Worm (Caenorhabditis elegans): Measurements from ENCODE around the gene F09E5.7.
A peak's percentile ranks its signal among the peaks of the same experiment; 100 is the strongest.

F09E5.7 gene

DNA sequence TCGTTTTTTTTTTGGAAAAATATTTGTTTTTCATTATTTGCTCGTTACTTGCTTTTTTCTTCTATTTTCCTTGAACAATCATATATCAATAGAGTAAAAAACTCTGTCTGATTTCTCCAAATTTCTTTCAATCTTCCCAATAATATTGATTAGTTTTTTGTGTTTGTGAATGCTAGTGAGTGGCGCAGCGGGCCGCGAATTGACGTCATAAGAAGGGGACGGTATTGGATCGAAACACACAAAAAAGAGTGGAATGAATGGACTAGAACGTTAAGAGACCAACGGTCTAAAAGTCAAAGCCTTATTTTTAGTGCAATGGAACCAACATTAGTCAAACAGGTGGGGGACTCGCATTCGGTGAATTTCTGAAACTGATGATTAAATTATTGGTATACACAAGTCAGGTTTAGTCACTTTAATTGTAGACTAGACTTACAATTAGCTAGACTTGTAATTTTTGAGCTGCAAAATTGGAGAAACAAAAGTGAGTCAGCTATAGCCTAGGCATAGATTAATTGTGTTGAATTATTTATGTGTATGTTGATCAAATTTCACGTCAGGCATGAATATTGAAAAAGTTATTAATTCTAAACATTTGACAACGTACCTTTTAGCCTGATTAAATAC lies 20.1 kb upstream of the F09E5.7 start:
- TF ChIP-seq nhr-25 (tag; optimal IDR thresholded peaks at IDR 0.05) (no peak), nhr-129 (tag; optimal IDR thresholded peaks at IDR 0.05) (peak; percentile 11), lin-39 (tag; optimal IDR thresholded peaks at IDR 0.05) (no peak), sma-3 (GFP tag; optimal IDR thresholded peaks at IDR 0.05) (peak; percentile 5), ama-1 (optimal IDR thresholded peaks at IDR 0.05) (peak; percentile 2), ztf-1 (GFP tag; conservative IDR thresholded peaks at IDR 0.05) (no peak), sma-9 (GFP tag; optimal IDR thresholded peaks at IDR 0.05) (peak; percentile 13), sma-9 (tag; optimal IDR thresholded peaks at IDR 0.05) (no peak), elt-3 (tag; optimal IDR thresholded peaks at IDR 0.05) (no peak), alr-1 (tag; optimal IDR thresholded peaks at IDR 0.05) (no peak), fos-1 (tag; optimal IDR thresholded peaks at IDR 0.05) (peak; percentile 58), F13H6.1 (tag; optimal IDR thresholded peaks at IDR 0.05) (peak; percentile 43)

ce11 chrII:5332345-5333124 lies 19.4 kb upstream of the F09E5.7 start:
- TF ChIP-seq nhr-25 (tag; optimal IDR thresholded peaks at IDR 0.05) (no peak), zag-1 (tag; optimal IDR thresholded peaks at IDR 0.05) (no peak), blmp-1 (tag; optimal IDR thresholded peaks at IDR 0.05; ENCODE audit: insufficient read depth) (no peak), gmeb-1 (tag; optimal IDR thresholded peaks at IDR 0.05) (no peak), mdl-1 (tag; optimal IDR thresholded peaks at IDR 0.05) (no peak), unc-39 (tag; optimal IDR thresholded peaks at IDR 0.05) (no peak), ztf-4 (tag; optimal IDR thresholded peaks at IDR 0.05) (no peak), nhr-23 (tag; optimal IDR thresholded peaks at IDR 0.05) (no peak), ztf-11 (tag; optimal IDR thresholded peaks at IDR 0.05) (no peak), fos-1 (tag; optimal IDR thresholded peaks at IDR 0.05) (peak; percentile 37), sma-9 (GFP tag; optimal IDR thresholded peaks at IDR 0.05) (peak; percentile 53), sma-9 (tag; optimal IDR thresholded peaks at IDR 0.05) (no peak), skn-1 (tag; optimal IDR thresholded peaks at IDR 0.05) (no peak), ama-1 (optimal IDR thresholded peaks at IDR 0.05) (no peak), nhr-12 (tag; optimal IDR thresholded peaks at IDR 0.05) (no peak), nhr-21 (tag; optimal IDR thresholded peaks at IDR 0.05) (peak; percentile 15), snpc-4 (tag; optimal IDR thresholded peaks at IDR 0.05) (no peak)

DNA sequence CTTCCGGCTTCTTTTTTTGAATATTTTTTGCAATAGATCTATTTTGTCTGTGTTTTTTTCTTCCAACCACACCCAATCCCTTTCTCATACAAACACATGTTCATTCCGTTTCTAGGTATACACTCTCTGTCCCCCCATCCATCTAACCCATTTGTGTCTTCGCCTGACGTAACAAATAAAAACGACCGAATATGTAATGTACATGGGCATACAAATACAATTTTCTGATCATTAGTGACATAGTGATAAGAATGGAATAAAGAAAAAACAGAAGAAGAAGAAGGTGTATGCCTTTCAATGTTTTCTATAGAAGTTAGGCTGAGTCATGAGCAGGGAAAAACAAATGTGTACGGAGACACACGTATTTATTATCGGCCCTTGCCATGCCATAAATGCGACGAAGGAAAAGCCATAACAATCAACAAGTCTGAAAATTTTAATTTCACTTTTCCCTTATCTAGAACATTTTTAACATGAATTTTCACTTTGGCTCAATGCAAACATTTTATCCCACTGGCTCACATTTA lies 18.1 kb upstream of the F09E5.7 start:
- TF ChIP-seq ceh-82 (tag; optimal IDR thresholded peaks at IDR 0.05) = no peak
- no peak for TF ChIP-seq nhr-12 (tag; optimal IDR thresholded peaks at IDR 0.05)
- peak; percentile 53 for TF ChIP-seq fos-1 (tag; optimal IDR thresholded peaks at IDR 0.05)
- no peak for TF ChIP-seq mbf-1 (tag; optimal IDR thresholded peaks at IDR 0.05)
- TF ChIP-seq nhr-21 (tag; optimal IDR thresholded peaks at IDR 0.05) = peak; percentile 19
- TF ChIP-seq R02D3.7 (tag; optimal IDR thresholded peaks at IDR 0.05) = no peak
- no peak for TF ChIP-seq nhr-77 (tag; optimal IDR thresholded peaks at IDR 0.05)
- peak; percentile 6 for TF ChIP-seq sma-9 (GFP tag; optimal IDR thresholded peaks at IDR 0.05)
- no peak for TF ChIP-seq sma-9 (tag; optimal IDR thresholded peaks at IDR 0.05)
- TF ChIP-seq peb-1 (tag; optimal IDR thresholded peaks at IDR 0.05) = no peak
- no peak for TF ChIP-seq sma-3 (GFP tag; optimal IDR thresholded peaks at IDR 0.05)
- TF ChIP-seq lin-11 (tag; optimal IDR thresholded peaks at IDR 0.05) = no peak
- no peak for TF ChIP-seq mdl-1 (tag; optimal IDR thresholded peaks at IDR 0.05)
- no peak for TF ChIP-seq Y55F3AM.14 (GFP tag; optimal IDR thresholded peaks at IDR 0.05)
- TF ChIP-seq lin-13 (GFP tag; optimal IDR thresholded peaks at IDR 0.05) = no peak
- no peak for TF ChIP-seq ama-1 (optimal IDR thresholded peaks at IDR 0.05)
- TF ChIP-seq ceh-16 (tag; optimal IDR thresholded peaks at IDR 0.05) = no peak

DNA sequence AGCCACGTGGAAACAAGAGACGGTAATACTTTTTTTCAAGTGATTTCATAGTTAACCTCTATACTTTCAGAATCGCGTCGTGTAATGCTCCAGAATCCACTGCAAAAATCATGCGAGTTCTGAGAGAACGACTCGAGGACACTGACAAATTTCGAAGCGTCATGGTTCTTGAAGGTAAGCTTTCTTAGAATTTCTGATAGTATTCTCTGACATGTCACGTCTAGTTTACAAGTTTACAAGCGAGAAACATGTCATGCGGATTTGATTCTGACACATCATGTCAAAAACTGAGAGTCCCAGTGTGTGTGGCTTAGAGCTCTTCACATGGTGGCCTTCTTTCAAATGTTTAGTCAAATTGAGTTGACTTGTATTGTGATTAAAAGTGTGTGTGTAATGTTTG lies 17.3 kb upstream of the F09E5.7 start:
- TF ChIP-seq Y55F3AM.14 (GFP tag; optimal IDR thresholded peaks at IDR 0.05) (no peak), mdl-1 (tag; optimal IDR thresholded peaks at IDR 0.05) (no peak), zag-1 (tag; optimal IDR thresholded peaks at IDR 0.05) (no peak), ztf-11 (tag; optimal IDR thresholded peaks at IDR 0.05) (no peak), lin-11 (tag; optimal IDR thresholded peaks at IDR 0.05) (no peak), aly-2 (tag; optimal IDR thresholded peaks at IDR 0.05) (no peak), gmeb-1 (tag; optimal IDR thresholded peaks at IDR 0.05) (no peak), skn-1 (tag; optimal IDR thresholded peaks at IDR 0.05) (no peak), unc-62 (GFP tag; optimal IDR thresholded peaks at IDR 0.05) (no peak), nhr-129 (tag; optimal IDR thresholded peaks at IDR 0.05) (peak; percentile 56), elt-3 (tag; optimal IDR thresholded peaks at IDR 0.05) (no peak), fos-1 (tag; optimal IDR thresholded peaks at IDR 0.05) (no peak), egl-27 (tag; optimal IDR thresholded peaks at IDR 0.05) (no peak), ztf-4 (tag; optimal IDR thresholded peaks at IDR 0.05) (no peak), nhr-77 (tag; optimal IDR thresholded peaks at IDR 0.05) (no peak), peb-1 (tag; optimal IDR thresholded peaks at IDR 0.05) (no peak), nhr-23 (tag; optimal IDR thresholded peaks at IDR 0.05) (no peak), nhr-21 (tag; optimal IDR thresholded peaks at IDR 0.05) (peak; percentile 31), sma-9 (GFP tag; optimal IDR thresholded peaks at IDR 0.05) (no peak), sma-9 (tag; optimal IDR thresholded peaks at IDR 0.05) (no peak), F13H6.1 (tag; optimal IDR thresholded peaks at IDR 0.05) (no peak), C34F6.9 (tag; optimal IDR thresholded peaks at IDR 0.05) (peak; percentile 15), nhr-6 (tag; optimal IDR thresholded peaks at IDR 0.05) (no peak), alr-1 (tag; optimal IDR thresholded peaks at IDR 0.05) (no peak), lin-13 (GFP tag; optimal IDR thresholded peaks at IDR 0.05) (peak; percentile 2), nhr-10 (tag; optimal IDR thresholded peaks at IDR 0.05) (no peak), nhr-11 (tag; optimal IDR thresholded peaks at IDR 0.05) (no peak), ama-1 (optimal IDR thresholded peaks at IDR 0.05) (no peak), ztf-1 (GFP tag; conservative IDR thresholded peaks at IDR 0.05) (no peak), unc-39 (tag; optimal IDR thresholded peaks at IDR 0.05) (no peak), nhr-12 (tag; optimal IDR thresholded peaks at IDR 0.05) (no peak), nhr-25 (tag; optimal IDR thresholded peaks at IDR 0.05) (no peak), nhr-237 (tag; optimal IDR thresholded peaks at IDR 0.05) (no peak)
